Fruit fly (Drosophila melanogaster) whole organism, embryonic: ENCODE measurements around the gene cnir.
A peak's percentile ranks its signal among the peaks of the same experiment; 100 is the strongest.

ENCODE experiments used
- Bgb ChIP-seq: fragments of 200-800 bp; sonication (Bioruptor generic); IDR thresholded peaks from 2 replicates; pipeline ENCODE4 v1.3.6; 2022; ENCODE audit warnings: missing biosample characterization, missing genetic modification characterization; ENCODE audit not compliant: partially characterized antibody
- CG10366 ChIP-seq: fragments of 200-800 bp; sonication (Bioruptor generic); IDR thresholded peaks from 2 replicates; pipeline ENCODE4 v1.3.6; 2022; ENCODE audit warnings: missing biosample characterization, missing genetic modification characterization
- CG10959 ChIP-seq: fragments of 200-800 bp; sonication (Bioruptor generic); IDR thresholded peaks from 2 replicates; pipeline ENCODE4 v1.3.6; 2022; ENCODE audit warnings: missing biosample characterization, missing genetic modification characterization
- CG10979 ChIP-seq: fragments of 200-800 bp; sonication (Bioruptor generic); optimal IDR thresholded peaks from 2 replicates; lab custom pipeline; 2018; ENCODE audit warnings: missing biosample characterization, mild to moderate bottlenecking, missing genetic modification characterization, moderate library complexity
- CG11093 ChIP-seq: fragments of 200-800 bp; sonication (Bioruptor generic); IDR thresholded peaks from 3 replicates; pipeline ENCODE4 v1.3.6; 2022; ENCODE audit warnings: missing biosample characterization, missing genetic modification characterization
- CG12104 ChIP-seq: fragments of 200-800 bp; sonication (Bioruptor generic); optimal IDR thresholded peaks from 3 replicates; lab custom pipeline; 2016; ENCODE audit warnings: missing biosample characterization, missing genetic modification characterization
- CG12155 ChIP-seq: fragments of 200-800 bp; sonication (Bioruptor generic); optimal IDR thresholded peaks from 3 replicates; lab custom pipeline; 2016; ENCODE audit warnings: missing biosample characterization, missing genetic modification characterization
- CG12391 ChIP-seq: fragments of 200-800 bp; sonication (Bioruptor generic); optimal IDR thresholded peaks from 3 replicates; lab custom pipeline; 2018; ENCODE audit warnings: missing biosample characterization, mild to moderate bottlenecking, missing genetic modification characterization, moderate library complexity
- CG13624 ChIP-seq: fragments of 200-800 bp; sonication (Bioruptor generic); optimal IDR thresholded peaks from 2 replicates; lab custom pipeline; 2016; ENCODE audit warnings: missing biosample characterization, missing genetic modification characterization
- CG18262 ChIP-seq: fragments of 200-800 bp; optimal IDR thresholded peaks from 3 replicates; lab custom pipeline; 2019; ENCODE audit warnings: missing biosample characterization, mild to moderate bottlenecking, missing genetic modification characterization, moderate library complexity
- CG2116 ChIP-seq: fragments of 200-800 bp; sonication (Bioruptor generic); optimal IDR thresholded peaks from 3 replicates; lab custom pipeline; 2018; ENCODE audit warnings: missing biosample characterization, mild to moderate bottlenecking, missing genetic modification characterization
- CG2202 ChIP-seq: fragments of 200-800 bp; sonication (Bioruptor generic); optimal IDR thresholded peaks from 2 replicates; lab custom pipeline; 2018; ENCODE audit warnings: missing biosample characterization, mild to moderate bottlenecking, missing genetic modification characterization
- CG2678 ChIP-seq: fragments of 200-800 bp; sonication (Bioruptor generic); optimal IDR thresholded peaks from 3 replicates; lab custom pipeline; 2019; ENCODE audit warnings: missing biosample characterization, mild to moderate bottlenecking, missing genetic modification characterization, moderate library complexity
- CG30020 ChIP-seq: fragments of 200-800 bp; optimal IDR thresholded peaks from 2 replicates; lab custom pipeline; 2019; ENCODE audit warnings: missing biosample characterization, mild to moderate bottlenecking, missing genetic modification characterization, moderate library complexity
- CG3726 ChIP-seq: fragments of 200-800 bp; sonication (Bioruptor generic); IDR thresholded peaks from 3 replicates; pipeline ENCODE4, ENCODE4 v1.3.6; 2022; ENCODE audit warnings: missing biosample characterization, missing genetic modification characterization
- CG4404 ChIP-seq: fragments of 200-800 bp; sonication (Bioruptor generic); IDR thresholded peaks from 2 replicates; pipeline ENCODE4 v1.3.6; 2022; ENCODE audit warnings: missing biosample characterization, missing genetic modification characterization
- CG5180 ChIP-seq: fragments of 200-800 bp; sonication (Bioruptor generic); optimal IDR thresholded peaks from 3 replicates; lab custom pipeline; 2017; ENCODE audit warnings: missing biosample characterization, missing genetic modification characterization, mild to moderate bottlenecking, moderate library complexity, missing genetic modification reagents
- CG5245 ChIP-seq: fragments of 200-800 bp; sonication (Bioruptor generic); optimal IDR thresholded peaks from 3 replicates; lab custom pipeline; 2016; ENCODE audit warnings: missing biosample characterization, missing genetic modification characterization
- CG7987 ChIP-seq: fragments of 200-800 bp; sonication (Bioruptor generic); optimal IDR thresholded peaks from 2 replicates; lab custom pipeline; 2018; ENCODE audit warnings: missing biosample characterization, mild to moderate bottlenecking, missing genetic modification characterization, moderate library complexity
- CG8281 ChIP-seq: fragments of 200-800 bp; sonication (Bioruptor generic); optimal IDR thresholded peaks from 2 replicates; lab custom pipeline; 2018; ENCODE audit warnings: missing biosample characterization, mild to moderate bottlenecking, missing genetic modification characterization, moderate library complexity
- CG8388 ChIP-seq: fragments of 200-800 bp; sonication (Bioruptor generic); optimal IDR thresholded peaks from 2 replicates; lab custom pipeline; 2019; ENCODE audit warnings: missing biosample characterization, mild to moderate bottlenecking, missing genetic modification characterization, moderate library complexity
- Dek ChIP-seq: fragments of 200-800 bp; sonication (Bioruptor generic); optimal IDR thresholded peaks from 3 replicates; lab custom pipeline; 2019; ENCODE audit warnings: missing biosample characterization, mild to moderate bottlenecking, missing genetic modification characterization, moderate library complexity
- Dll ChIP-seq: fragments of 200-800 bp; sonication (Bioruptor generic); IDR thresholded peaks from 4 replicates; pipeline ENCODE4 v1.3.6; 2022; ENCODE audit warnings: missing biosample characterization, missing genetic modification characterization; ENCODE audit not compliant: partially characterized antibody
- HLHmδ ChIP-seq: fragments of 200-800 bp; sonication (Bioruptor generic); optimal IDR thresholded peaks from 2 replicates; lab custom pipeline; 2018; ENCODE audit warnings: missing biosample characterization, mild to moderate bottlenecking, missing genetic modification characterization, moderate library complexity
- Mrtf ChIP-seq: fragments of 200-800 bp; sonication (Bioruptor generic); IDR thresholded peaks from 3 replicates; pipeline ENCODE4 v1.3.6; 2022; ENCODE audit warnings: missing biosample characterization, missing genetic modification characterization
- NK7.1 ChIP-seq: fragments of 200-800 bp; sonication (Bioruptor generic); optimal IDR thresholded peaks from 3 replicates; lab custom pipeline; 2016; ENCODE audit warnings: missing biosample characterization, missing genetic modification characterization
- Sry-δ ChIP-seq: fragments of 200-800 bp; sonication (Bioruptor generic); optimal IDR thresholded peaks from 2 replicates; lab custom pipeline; 2016; ENCODE audit warnings: missing biosample characterization, missing genetic modification characterization
- Stat92E ChIP-seq, 3 experiments: fragments of >200 bp in 2 of 3; fragments of 200-800 bp in 1 of 3; sonication (Bioruptor generic) in 1 of 3; optimal IDR thresholded peaks; 2 replicates each; lab custom pipeline; 2017 to 2019; ENCODE audit warnings: missing biosample characterization in 3 of 3, missing genetic modification characterization in 3 of 3, mild to moderate bottlenecking in 1 of 3, moderate library complexity in 1 of 3
- Trl ChIP-seq, 3 experiments: fragments of >200 bp in 2 of 3; fragments of 200-800 bp in 1 of 3; sonication (Bioruptor generic) in 1 of 3; optimal IDR thresholded peaks; 2 replicates in 1 of 3; 3 replicates in 2 of 3; lab custom pipeline; 2016 to 2017; ENCODE audit warnings: missing biosample characterization in 1 of 3, missing genetic modification characterization in 1 of 3
- Xbp1 ChIP-seq: fragments of 200-800 bp; sonication (Bioruptor generic); optimal IDR thresholded peaks from 3 replicates; lab custom pipeline; 2016; ENCODE audit warnings: missing biosample characterization, mild to moderate bottlenecking, missing genetic modification characterization
- ato ChIP-seq: fragments of 200-800 bp; sonication (Bioruptor generic); IDR thresholded peaks from 2 replicates; pipeline ENCODE4 v1.3.6; 2022; ENCODE audit warnings: missing biosample characterization, missing genetic modification characterization; ENCODE audit not compliant: partially characterized antibody
- bbx ChIP-seq: fragments of 200-800 bp; sonication (Bioruptor generic); IDR thresholded peaks from 2 replicates; pipeline ENCODE4 v1.3.6; 2022; ENCODE audit warnings: missing biosample characterization, missing genetic modification characterization; ENCODE audit not compliant: partially characterized antibody
- br ChIP-seq: fragments of >200 bp; optimal IDR thresholded peaks from 2 replicates; lab custom pipeline; 2017
- chm ChIP-seq: fragments of 200-800 bp; sonication (Bioruptor generic); IDR thresholded peaks from 2 replicates; pipeline ENCODE4 v1.3.6; 2022; ENCODE audit warnings: missing biosample characterization, missing genetic modification characterization
- disco-r ChIP-seq: fragments of 200-800 bp; sonication (Bioruptor generic); optimal IDR thresholded peaks from 2 replicates; lab custom pipeline; 2016; ENCODE audit warnings: missing biosample characterization, missing genetic modification characterization
- dmrt99B ChIP-seq: fragments of 200-800 bp; sonication (Bioruptor generic); optimal IDR thresholded peaks from 2 replicates; lab custom pipeline; 2018; ENCODE audit warnings: missing biosample characterization, mild to moderate bottlenecking, missing genetic modification characterization, moderate library complexity
- en ChIP-seq: fragments of 200-800 bp; sonication (Bioruptor generic); optimal IDR thresholded peaks from 2 replicates; lab custom pipeline; 2016; ENCODE audit warnings: missing biosample characterization, missing genetic modification characterization
- fru ChIP-seq: fragments of >200 bp; optimal IDR thresholded peaks from 2 replicates; lab custom pipeline; 2017
- fu2 ChIP-seq: fragments of 200-800 bp; sonication (Bioruptor generic); optimal IDR thresholded peaks from 2 replicates; lab custom pipeline; 2016; ENCODE audit warnings: missing biosample characterization, missing genetic modification characterization
- insv ChIP-seq, 2 experiments: fragments of 200-800 bp; sonication (Bioruptor generic); optimal IDR thresholded peaks; 3 replicates each; lab custom pipeline; 2016 to 2018; ENCODE audit warnings: missing biosample characterization in 2 of 2, missing genetic modification characterization in 2 of 2
- jing ChIP-seq: fragments of 200-800 bp; sonication (Bioruptor generic); optimal IDR thresholded peaks from 2 replicates; lab custom pipeline; 2018; ENCODE audit warnings: missing biosample characterization, mild to moderate bottlenecking, missing genetic modification characterization
- lmd ChIP-seq: fragments of 200-800 bp; sonication (Bioruptor generic); IDR thresholded peaks from 2 replicates; pipeline ENCODE4 v1.3.6; 2022; ENCODE audit warnings: missing biosample characterization, missing genetic modification characterization
- luna ChIP-seq: fragments of 200-800 bp; sonication (Bioruptor generic); optimal IDR thresholded peaks from 2 replicates; lab custom pipeline; 2016; ENCODE audit warnings: missing biosample characterization, missing genetic modification characterization
- mld ChIP-seq: fragments of 200-800 bp; sonication (Bioruptor generic); IDR thresholded peaks from 3 replicates; pipeline ENCODE4 v1.3.6; 2022; ENCODE audit warnings: missing biosample characterization, missing genetic modification characterization; ENCODE audit not compliant: partially characterized antibody
- otp ChIP-seq: fragments of 200-800 bp; sonication (Bioruptor generic); IDR thresholded peaks from 3 replicates; pipeline ENCODE4, ENCODE4 v1.3.6; 2022; ENCODE audit warnings: missing biosample characterization, missing genetic modification characterization
- sob ChIP-seq: fragments of 200-800 bp; sonication (Bioruptor generic); IDR thresholded peaks from 2 replicates; pipeline ENCODE4 v1.3.6; 2022; ENCODE audit warnings: missing biosample characterization, missing genetic modification characterization
- tio ChIP-seq: fragments of 200-800 bp; sonication (Bioruptor generic); optimal IDR thresholded peaks from 2 replicates; lab custom pipeline; 2017; ENCODE audit warnings: missing biosample characterization, missing genetic modification characterization, inconsistent platforms
- toy ChIP-seq: fragments of 200-800 bp; sonication (Bioruptor generic); IDR thresholded peaks from 2 replicates; pipeline ENCODE4 v1.3.6; 2022; ENCODE audit warnings: missing biosample characterization, missing genetic modification characterization
- ttk ChIP-seq: fragments of 200-800 bp; sonication (Bioruptor generic); IDR thresholded peaks from 2 replicates; pipeline ENCODE4 v2.1.2; 2022; ENCODE audit warnings: missing biosample characterization, missing genetic modification characterization
- twi ChIP-seq: fragments of 200-800 bp; optimal IDR thresholded peaks from 2 replicates; lab custom pipeline; 2019; ENCODE audit warnings: missing biosample characterization, mild to moderate bottlenecking, missing genetic modification characterization, moderate library complexity
- unpg ChIP-seq: fragments of 200-800 bp; sonication (Bioruptor generic); optimal IDR thresholded peaks from 3 replicates; lab custom pipeline; 2018; ENCODE audit warnings: missing biosample characterization, mild to moderate bottlenecking, missing genetic modification characterization, moderate library complexity

The cnir gene

DNA sequence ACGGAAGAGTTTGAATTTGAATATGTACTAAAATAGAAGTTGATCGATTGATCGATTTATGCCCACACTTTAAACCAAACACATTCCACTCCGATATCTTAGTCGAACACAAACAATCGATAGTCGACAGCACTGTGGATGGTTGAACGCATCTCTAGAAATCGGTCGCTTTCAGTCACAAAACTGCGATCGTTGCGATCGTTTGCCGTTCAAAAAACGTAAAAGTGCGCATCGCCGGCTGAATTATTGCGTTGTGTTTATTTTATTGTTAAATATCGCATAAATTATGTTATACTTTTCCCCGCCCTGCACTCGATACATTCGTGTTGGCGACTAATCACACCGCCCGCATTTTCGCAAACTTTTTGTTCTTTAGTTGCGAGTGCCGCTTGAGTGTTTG is 40.5 kb downstream of the cnir start, which contains the start of gene Ccdc85 (continued):
- TF ChIP-seq Xbp1 (GFP tag; lab: Kevin White, UChicago), result peak; percentile 34
- peak; percentile 55 for TF ChIP-seq CG13624
- TF ChIP-seq CG12155, result no peak
- peak; percentile 44 for TF ChIP-seq HLHmδ (GFP tag; lab: Kevin White, UChicago)
- TF ChIP-seq CG30020 (tag; lab: Kevin White, UChicago), result peak; percentile 10
- no peak for TF ChIP-seq CG5245 (GFP tag; lab: Kevin White, UChicago)
- no peak for TF ChIP-seq br (lab: Kevin White, UChicago)
- TF ChIP-seq Dek, result no peak
- TF ChIP-seq fru (lab: Kevin White, UChicago), result no peak
- no peak for TF ChIP-seq NK7.1 (GFP tag; lab: Kevin White, UChicago)
- no peak for TF ChIP-seq jing (GFP tag; lab: Kevin White, UChicago)
- TF ChIP-seq luna (GFP tag; lab: Kevin White, UChicago), result no peak
- no peak for TF ChIP-seq insv (GFP tag; optimal IDR thresholded peaks at IDR 0.05; lab: Kevin White, UChicago)
- peak; percentile 24 for TF ChIP-seq CG12391 (tag; lab: Kevin White, UChicago)
- TF ChIP-seq CG8388 (GFP tag; lab: Kevin White, UChicago), result no peak
- no peak for TF ChIP-seq disco-r (GFP tag; lab: Kevin White, UChicago)
- TF ChIP-seq dmrt99B (tag; lab: Kevin White, UChicago), result no peak
- TF ChIP-seq CG8281 (tag; lab: Kevin White, UChicago), result no peak
- TF ChIP-seq CG5180 (GFP tag; lab: Kevin White, UChicago), result no peak
- TF ChIP-seq CG12104 (GFP tag; lab: Kevin White, UChicago), result no peak
- peak; percentile 99 for TF ChIP-seq bbx
- no peak for TF ChIP-seq tio (GFP tag; lab: Kevin White, UChicago)
- no peak for TF ChIP-seq sob (GFP tag; lab: Robert Waterston, UW)
- TF ChIP-seq CG2116 (GFP tag; lab: Kevin White, UChicago), result peak; percentile 88
- no peak for TF ChIP-seq Trl (optimal IDR thresholded peaks at IDR 0.05; lab: Kevin White, UChicago)
- no peak for TF ChIP-seq Trl (GFP tag; optimal IDR thresholded peaks at IDR 0.05; lab: Kevin White, UChicago)
- peak; percentile 98 for TF ChIP-seq Bgb
- TF ChIP-seq CG10366 (GFP tag; lab: Robert Waterston, UW), result no peak
- TF ChIP-seq CG11093, result no peak
- TF ChIP-seq twi, result no peak
- TF ChIP-seq unpg (GFP tag; lab: Kevin White, UChicago), result peak; percentile 25
- peak in 1 of 3 experiments; percentile 41 for TF ChIP-seq Stat92E (GFP tag; optimal IDR thresholded peaks at IDR 0.05; lab: Kevin White, UChicago)
- no peak for TF ChIP-seq Mrtf (GFP tag; lab: Robert Waterston, UW)
- TF ChIP-seq CG10959 (GFP tag; lab: Robert Waterston, UW), result no peak
- peak; percentile 95 for TF ChIP-seq Sry-δ (GFP tag; lab: Kevin White, UChicago)
- no peak for TF ChIP-seq CG4404 (GFP tag; lab: Robert Waterston, UW)
- TF ChIP-seq CG2202 (tag; lab: Kevin White, UChicago), result no peak
- TF ChIP-seq mld (GFP tag; lab: Robert Waterston, UW), result peak; percentile 98
- no peak for TF ChIP-seq chm (GFP tag; lab: Robert Waterston, UW)
- no peak for TF ChIP-seq CG7987 (GFP tag; lab: Kevin White, UChicago)
- TF ChIP-seq CG18262 (tag; lab: Kevin White, UChicago), result peak; percentile 7
- no peak for TF ChIP-seq lmd (GFP tag; lab: Robert Waterston, UW)
- TF ChIP-seq CG10979 (tag; lab: Kevin White, UChicago), result peak; percentile 32
- no peak for TF ChIP-seq fu2
- TF ChIP-seq CG2678 (tag; lab: Kevin White, UChicago), result no peak
- TF ChIP-seq Dll (GFP tag; lab: Robert Waterston, UW), result peak; percentile 93
- TF ChIP-seq ttk (GFP tag; lab: Robert Waterston, UW), result no peak
- no peak for TF ChIP-seq otp (GFP tag; lab: Robert Waterston, UW)
- no peak for TF ChIP-seq toy (GFP tag; lab: Robert Waterston, UW)
- peak; percentile 99 for TF ChIP-seq ato
- TF ChIP-seq CG3726 (GFP tag; lab: Robert Waterston, UW), result no peak
- no peak for TF ChIP-seq en (GFP tag; lab: Kevin White, UChicago)
